Worm (Caenorhabditis elegans) whole organism, late embryonic: ENCODE measurements around the gene F57G12.1.
A peak's percentile ranks its signal among the peaks of the same experiment; 100 is the strongest.

Source experiments
- ahr-1 ChIP-seq: sonication (generic microtip); optimal IDR thresholded peaks from 2 replicates; lab custom pipeline; 2016; ENCODE audit warnings: missing genetic modification characterization, missing compliant biosample characterization
- ceh-24 ChIP-seq: sonication (generic microtip); optimal IDR thresholded peaks from 2 replicates; lab custom pipeline; 2016; ENCODE audit warnings: mild to moderate bottlenecking, missing genetic modification characterization, missing compliant biosample characterization
- fkh-10 ChIP-seq: fragments of 150-350 bp; optimal IDR thresholded peaks from 2 replicates; lab custom pipeline; 2014; ENCODE audit warnings: missing biosample characterization, missing genetic modification reagents, missing genetic modification characterization
- lin-11 ChIP-seq: fragments of 200-800 bp; sonication (Bioruptor generic); optimal IDR thresholded peaks from 2 replicates; lab custom pipeline; 2018; ENCODE audit warnings: mild to moderate bottlenecking, missing genetic modification characterization, missing compliant biosample characterization
- pha-4 ChIP-seq: fragments of 150-350 bp; optimal IDR thresholded peaks from 2 replicates; lab custom pipeline; 2018; ENCODE audit warnings: missing biosample characterization, missing genetic modification reagents, missing genetic modification characterization
- tbx-2 ChIP-seq: sonication (generic microtip); optimal IDR thresholded peaks from 2 replicates; lab custom pipeline; 2016; ENCODE audit warnings: missing genetic modification characterization, missing compliant biosample characterization

DNA sequence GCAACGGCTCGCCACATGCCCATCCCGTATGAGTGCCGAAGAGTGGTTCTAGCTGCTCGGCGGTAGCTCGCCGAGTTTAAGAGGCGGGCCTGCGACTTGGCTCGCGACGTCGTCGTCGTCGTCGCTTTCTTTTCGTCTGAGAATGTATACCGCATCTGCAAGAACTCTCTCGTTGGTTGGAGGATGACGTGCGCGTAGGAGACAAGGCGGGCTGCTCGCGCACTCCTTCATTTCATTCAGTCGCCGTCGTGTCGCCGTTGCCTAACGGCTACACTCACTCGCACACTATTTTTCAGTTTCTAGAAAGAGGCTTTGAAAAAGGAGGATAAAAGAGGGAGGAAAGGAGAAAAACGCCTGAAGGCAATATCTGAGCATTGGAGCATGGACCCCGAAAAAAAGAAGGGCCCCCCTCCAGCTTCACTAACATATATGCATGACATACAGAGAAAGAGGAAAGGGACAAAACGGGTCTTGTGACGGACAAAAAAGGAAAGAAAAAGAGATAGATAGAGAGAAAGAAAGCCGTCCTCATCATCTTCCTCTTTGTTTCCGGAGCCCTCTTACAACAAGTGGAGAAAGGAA, 34.1 kb upstream of the F57G12.1 start:
- TF ChIP-seq ahr-1 (tag; lab: Kevin White, UChicago): no peak
- no peak for TF ChIP-seq fkh-10 (GFP tag; lab: Kevin White, UChicago)
- peak; percentile 64 for TF ChIP-seq tbx-2
- no peak for TF ChIP-seq lin-11 (tag; lab: Kevin White, UChicago)
- no peak for TF ChIP-seq pha-4 (tag; lab: Kevin White, UChicago)
- no peak for TF ChIP-seq ceh-24 (tag; lab: Kevin White, UChicago)
